Fruit fly (Drosophila melanogaster) whole organism, embryonic: ENCODE data around the gene CG31952.

Experiments used
- Atf6 ChIP-seq: fragments of 200-800 bp; sonication (Bioruptor generic); IDR thresholded peaks from 2 replicates; pipeline ENCODE4 v1.3.6; 2022; ENCODE audit warnings: missing biosample characterization, missing genetic modification characterization
- Bdp1 ChIP-seq: fragments of 200-800 bp; sonication (Bioruptor generic); optimal IDR thresholded peaks from 3 replicates; lab custom pipeline; 2016; ENCODE audit warnings: missing biosample characterization, missing genetic modification characterization
- Blimp-1 ChIP-seq: fragments of 200-800 bp; sonication (Bioruptor generic); optimal IDR thresholded peaks from 3 replicates; lab custom pipeline; 2018; ENCODE audit warnings: missing biosample characterization, missing genetic modification characterization, mild to moderate bottlenecking, moderate library complexity, missing genetic modification reagents
- CG10565 ChIP-seq: fragments of 200-800 bp; sonication (Bioruptor generic); optimal IDR thresholded peaks from 3 replicates; lab custom pipeline; 2016; ENCODE audit warnings: missing biosample characterization, mild to moderate bottlenecking, missing genetic modification characterization
- CG11093 ChIP-seq: fragments of 200-800 bp; sonication (Bioruptor generic); IDR thresholded peaks from 3 replicates; pipeline ENCODE4 v1.3.6; 2022; ENCODE audit warnings: missing biosample characterization, missing genetic modification characterization
- CG11456 ChIP-seq: fragments of 200-800 bp; sonication (Bioruptor generic); IDR thresholded peaks from 3 replicates; pipeline ENCODE4 v1.3.6; 2022; ENCODE audit warnings: missing biosample characterization, missing genetic modification characterization
- CG11560 ChIP-seq: fragments of 200-800 bp; sonication (Bioruptor generic); IDR thresholded peaks from 3 replicates; pipeline ENCODE4 v1.3.6; 2022; ENCODE audit warnings: missing biosample characterization, missing genetic modification characterization
- CG12104 ChIP-seq: fragments of 200-800 bp; sonication (Bioruptor generic); optimal IDR thresholded peaks from 3 replicates; lab custom pipeline; 2016; ENCODE audit warnings: missing biosample characterization, missing genetic modification characterization
- CG12299 ChIP-seq: fragments of 200-800 bp; sonication (Bioruptor generic); optimal IDR thresholded peaks from 2 replicates; lab custom pipeline; 2018; ENCODE audit warnings: missing biosample characterization, mild to moderate bottlenecking, missing genetic modification characterization
- CG14965 ChIP-seq: fragments of 200-800 bp; sonication (Bioruptor generic); optimal IDR thresholded peaks from 2 replicates; lab custom pipeline; 2016; ENCODE audit warnings: missing biosample characterization, missing genetic modification characterization, borderline replicate concordance
- CG16779 ChIP-seq: fragments of 200-800 bp; sonication (Bioruptor generic); IDR thresholded peaks from 2 replicates; pipeline ENCODE4 v1.3.6; 2022; ENCODE audit warnings: missing biosample characterization, missing genetic modification characterization
- CG16863 ChIP-seq: fragments of 200-800 bp; sonication (Bioruptor generic); optimal IDR thresholded peaks from 3 replicates; lab custom pipeline; 2016; ENCODE audit warnings: missing biosample characterization, missing genetic modification characterization
- CG17612 ChIP-seq: fragments of 200-800 bp; sonication (Bioruptor generic); IDR thresholded peaks from 2 replicates; pipeline ENCODE4 v1.3.6; 2022; ENCODE audit warnings: missing biosample characterization, missing genetic modification characterization
- CG1792 ChIP-seq: fragments of 200-800 bp; sonication (Bioruptor generic); optimal IDR thresholded peaks from 2 replicates; lab custom pipeline; 2016; ENCODE audit warnings: missing biosample characterization, missing genetic modification characterization
- CG18262 ChIP-seq: fragments of 200-800 bp; optimal IDR thresholded peaks from 3 replicates; lab custom pipeline; 2019; ENCODE audit warnings: missing biosample characterization, mild to moderate bottlenecking, missing genetic modification characterization, moderate library complexity
- CG6175 ChIP-seq: fragments of 200-800 bp; sonication (Bioruptor generic); IDR thresholded peaks from 3 replicates; pipeline ENCODE4 v1.3.6; 2022; ENCODE audit warnings: missing biosample characterization, missing genetic modification characterization
- CG6254 ChIP-seq: fragments of 200-800 bp; sonication (Bioruptor generic); optimal IDR thresholded peaks from 3 replicates; lab custom pipeline; 2017; ENCODE audit warnings: mild to moderate bottlenecking, missing biosample characterization, missing genetic modification reagents, missing genetic modification characterization
- CG6272 ChIP-seq: fragments of 200-800 bp; sonication (Bioruptor generic); IDR thresholded peaks from 2 replicates; pipeline ENCODE4 v1.3.6; 2022; ENCODE audit warnings: missing biosample characterization, missing genetic modification characterization
- CG6813 ChIP-seq: fragments of 200-800 bp; sonication (Bioruptor generic); optimal IDR thresholded peaks from 2 replicates; lab custom pipeline; 2017; ENCODE audit warnings: missing biosample characterization, missing genetic modification characterization, mild to moderate bottlenecking, moderate library complexity, missing genetic modification reagents
- CG8089 ChIP-seq: fragments of 200-800 bp; sonication (Bioruptor generic); optimal IDR thresholded peaks from 3 replicates; lab custom pipeline; 2016; ENCODE audit warnings: missing biosample characterization, missing genetic modification characterization
- CTCF ChIP-seq: fragments of 200-800 bp; sonication (Bioruptor generic); optimal IDR thresholded peaks from 2 replicates; lab custom pipeline; 2017; ENCODE audit warnings: missing biosample characterization, mild to moderate bottlenecking, missing genetic modification characterization, moderate library complexity
- Chrac-16 ChIP-seq: fragments of 200-800 bp; sonication (Bioruptor generic); optimal IDR thresholded peaks from 3 replicates; lab custom pipeline; 2016; ENCODE audit warnings: missing biosample characterization, missing genetic modification characterization
- Dip3 ChIP-seq: fragments of 200-800 bp; sonication (Bioruptor generic); optimal IDR thresholded peaks from 3 replicates; lab custom pipeline; 2016; ENCODE audit warnings: missing biosample characterization, missing genetic modification characterization
- Drgx ChIP-seq: fragments of 200-800 bp; sonication (Bioruptor generic); IDR thresholded peaks from 2 replicates; pipeline ENCODE4 v1.3.6; 2022; ENCODE audit warnings: missing biosample characterization, missing genetic modification characterization
- Fer1 ChIP-seq: fragments of 200-800 bp; sonication (Bioruptor generic); optimal IDR thresholded peaks from 2 replicates; lab custom pipeline; 2017; ENCODE audit warnings: missing biosample characterization, mild to moderate bottlenecking, missing genetic modification characterization
- HLH4C ChIP-seq: fragments of 200-800 bp; sonication (Bioruptor generic); IDR thresholded peaks from 3 replicates; pipeline ENCODE4 v1.3.6; 2022; ENCODE audit warnings: missing biosample characterization, missing genetic modification characterization; ENCODE audit not compliant: partially characterized antibody
- Max ChIP-seq: fragments of 200-800 bp; sonication (Bioruptor generic); optimal IDR thresholded peaks from 2 replicates; lab custom pipeline; 2016; ENCODE audit warnings: missing biosample characterization, mild to moderate bottlenecking, missing genetic modification characterization
- Myb ChIP-seq: fragments of 200-800 bp; sonication (Bioruptor generic); optimal IDR thresholded peaks from 2 replicates; lab custom pipeline; 2016; ENCODE audit warnings: missing biosample characterization, missing genetic modification characterization
- NK7.1 ChIP-seq: fragments of 200-800 bp; sonication (Bioruptor generic); optimal IDR thresholded peaks from 3 replicates; lab custom pipeline; 2016; ENCODE audit warnings: missing biosample characterization, missing genetic modification characterization
- NfI ChIP-seq: fragments of 200-800 bp; sonication (Bioruptor generic); optimal IDR thresholded peaks from 3 replicates; lab custom pipeline; 2018; ENCODE audit warnings: missing biosample characterization, mild to moderate bottlenecking, missing genetic modification characterization, moderate library complexity
- corto ChIP-seq: fragments of 200-800 bp; sonication (Bioruptor generic); optimal IDR thresholded peaks from 2 replicates; lab custom pipeline; 2016; ENCODE audit warnings: missing biosample characterization, mild to moderate bottlenecking, missing genetic modification characterization, moderate library complexity
- dmrt99B ChIP-seq: fragments of 200-800 bp; sonication (Bioruptor generic); optimal IDR thresholded peaks from 2 replicates; lab custom pipeline; 2018; ENCODE audit warnings: missing biosample characterization, mild to moderate bottlenecking, missing genetic modification characterization, moderate library complexity
- dysf ChIP-seq: fragments of 200-800 bp; sonication (Bioruptor generic); IDR thresholded peaks from 3 replicates; pipeline ENCODE4 v1.3.6; 2022; ENCODE audit warnings: missing biosample characterization, missing genetic modification characterization
- emc ChIP-seq: fragments of 200-800 bp; sonication (Bioruptor generic); optimal IDR thresholded peaks from 2 replicates; lab custom pipeline; 2016; ENCODE audit warnings: missing biosample characterization, missing genetic modification characterization
- fd96Cb ChIP-seq: fragments of 200-800 bp; sonication (Bioruptor generic); optimal IDR thresholded peaks from 2 replicates; lab custom pipeline; 2018; ENCODE audit warnings: missing biosample characterization, mild to moderate bottlenecking, missing genetic modification characterization, moderate library complexity
- ftz-f1 ChIP-seq: fragments of 200-800 bp; sonication (Bioruptor generic); optimal IDR thresholded peaks from 2 replicates; lab custom pipeline; 2016; ENCODE audit warnings: missing biosample characterization, missing genetic modification characterization
- gfzf ChIP-seq: fragments of 200-800 bp; sonication (Bioruptor generic); optimal IDR thresholded peaks from 2 replicates; lab custom pipeline; 2016; ENCODE audit warnings: missing biosample characterization, mild to moderate bottlenecking, missing genetic modification characterization, moderate library complexity
- h ChIP-seq: fragments of >200 bp; optimal IDR thresholded peaks from 2 replicates; lab custom pipeline; 2017
- her ChIP-seq: fragments of 200-800 bp; sonication (Bioruptor generic); optimal IDR thresholded peaks from 2 replicates; lab custom pipeline; 2016; ENCODE audit warnings: missing biosample characterization, missing genetic modification characterization
- kah ChIP-seq: fragments of 200-800 bp; sonication (Bioruptor generic); optimal IDR thresholded peaks from 2 replicates; lab custom pipeline; 2018; ENCODE audit warnings: missing biosample characterization, mild to moderate bottlenecking, missing genetic modification characterization
- kay ChIP-seq: fragments of 200-800 bp; sonication (Bioruptor generic); optimal IDR thresholded peaks from 2 replicates; lab custom pipeline; 2016; ENCODE audit warnings: missing biosample characterization, missing genetic modification characterization
- lola ChIP-seq, 3 experiments: fragments of >200 bp in 2 of 3; fragments of 200-800 bp in 1 of 3; sonication (Bioruptor generic) in 1 of 3; optimal IDR thresholded peaks; 2 replicates each; lab custom pipeline; 2017 to 2019; ENCODE audit warnings: missing biosample characterization in 3 of 3, missing genetic modification characterization in 3 of 3, mild to moderate bottlenecking in 1 of 3, moderate library complexity in 1 of 3
- mirr ChIP-seq: fragments of 200-800 bp; sonication (Bioruptor generic); optimal IDR thresholded peaks from 3 replicates; lab custom pipeline; 2018; ENCODE audit warnings: missing biosample characterization, mild to moderate bottlenecking, missing genetic modification characterization
- pnt ChIP-seq: fragments of 200-800 bp; sonication (Bioruptor generic); optimal IDR thresholded peaks from 3 replicates; lab custom pipeline; 2016; ENCODE audit warnings: missing biosample characterization, missing genetic modification characterization
- pum ChIP-seq: fragments of 200-800 bp; sonication (Bioruptor generic); optimal IDR thresholded peaks from 2 replicates; lab custom pipeline; 2016; ENCODE audit warnings: missing biosample characterization, missing genetic modification characterization
- sc ChIP-seq, 3 experiments: fragments of >200 bp in 2 of 3; fragments of 200-800 bp in 1 of 3; sonication (Bioruptor generic) in 1 of 3; optimal IDR thresholded peaks; 2 replicates in 2 of 3; 3 replicates in 1 of 3; lab custom pipeline; 2017; ENCODE audit warnings: mild to moderate bottlenecking in 1 of 3, missing biosample characterization in 1 of 3, missing genetic modification characterization in 1 of 3, missing genetic modification reagents in 1 of 3
- sens-2 ChIP-seq: fragments of 200-800 bp; sonication (Bioruptor generic); IDR thresholded peaks from 2 replicates; pipeline ENCODE4 v1.3.6; 2022; ENCODE audit warnings: missing biosample characterization, missing genetic modification characterization
- sim ChIP-seq: fragments of 200-800 bp; sonication (Bioruptor generic); IDR thresholded peaks from 2 replicates; pipeline ENCODE4 v1.3.6; 2022; ENCODE audit warnings: missing biosample characterization, missing genetic modification characterization
- tap ChIP-seq: fragments of 200-800 bp; optimal IDR thresholded peaks from 3 replicates; lab custom pipeline; 2019; ENCODE audit warnings: missing biosample characterization, mild to moderate bottlenecking, missing genetic modification characterization, moderate library complexity
- trem ChIP-seq: fragments of 200-800 bp; optimal IDR thresholded peaks from 3 replicates; lab custom pipeline; 2019; ENCODE audit warnings: missing biosample characterization, mild to moderate bottlenecking, missing genetic modification characterization, moderate library complexity
- usp ChIP-seq: fragments of >200 bp; optimal IDR thresholded peaks from 2 replicates; lab custom pipeline; 2017; ENCODE audit warnings: missing biosample characterization, missing genetic modification characterization
- vfl ChIP-seq: fragments of 200-800 bp; sonication (Bioruptor generic); optimal IDR thresholded peaks from 2 replicates; lab custom pipeline; 2016; ENCODE audit warnings: missing biosample characterization, missing genetic modification characterization
- zfh2 ChIP-seq: fragments of 200-800 bp; sonication (Bioruptor generic); optimal IDR thresholded peaks from 2 replicates; lab custom pipeline; 2016; ENCODE audit warnings: missing biosample characterization, missing genetic modification characterization

The CG31952 gene

dm6 chr2L:3372483-3372929, 44.0 kb upstream of the CG31952 start (continued):
- TF ChIP-seq CG16863 (GFP tag; lab: Kevin White, UChicago) (no peak), Myb (GFP tag; lab: Kevin White, UChicago) (no peak), Bdp1 (GFP tag; lab: Kevin White, UChicago) (no peak), kay (GFP tag; lab: Kevin White, UChicago) (no peak), CG14965 (GFP tag; lab: Kevin White, UChicago) (no peak), zfh2 (GFP tag; lab: Kevin White, UChicago) (no peak), kah (GFP tag; lab: Kevin White, UChicago) (no peak), CG11560 (tag; lab: Robert Waterston, UW) (no peak), gfzf (GFP tag; lab: Kevin White, UChicago) (no peak), Dip3 (no peak), h (lab: Kevin White, UChicago) (no peak), Atf6 (0 out of 2 replicates have a peak, but pooled peaks have one; percentile 13), CG8089 (peak; percentile 10), CG10565 (GFP tag; lab: Kevin White, UChicago) (no peak), dmrt99B (tag; lab: Kevin White, UChicago) (peak; percentile 13), her (GFP tag; lab: Kevin White, UChicago) (no peak), fd96Cb (tag; lab: Kevin White, UChicago) (no peak), ftz-f1 (GFP tag; lab: Kevin White, UChicago) (no peak), CG6272 (GFP tag; lab: Robert Waterston, UW) (no peak), HLH4C (no peak), Chrac-16 (GFP tag; lab: Kevin White, UChicago) (no peak), CG11093 (GFP tag; lab: Robert Waterston, UW) (no peak), dysf (no peak), pnt (GFP tag; lab: Kevin White, UChicago) (no peak), NK7.1 (GFP tag; lab: Kevin White, UChicago) (no peak), Blimp-1 (GFP tag; lab: Kevin White, UChicago) (no peak), CG12104 (GFP tag; lab: Kevin White, UChicago) (peak; percentile 2), lola (GFP tag; optimal IDR thresholded peaks at IDR 0.05; lab: Kevin White, UChicago) (no peak), corto (GFP tag; lab: Kevin White, UChicago) (no peak), vfl (GFP tag; lab: Kevin White, UChicago) (no peak), CG11456 (GFP tag; lab: Robert Waterston, UW) (no peak), sim (GFP tag; lab: Robert Waterston, UW) (no peak), sc (optimal IDR thresholded peaks at IDR 0.05; lab: Kevin White, UChicago) (no peak), sc (GFP tag; optimal IDR thresholded peaks at IDR 0.05; lab: Kevin White, UChicago) (no peak), Drgx (0 out of 2 replicates have a peak, but pooled peaks have one; percentile 10), CG17612 (GFP tag; lab: Robert Waterston, UW) (no peak), CG6254 (GFP tag; lab: Kevin White, UChicago) (no peak), CG6813 (GFP tag; lab: Kevin White, UChicago) (no peak), CG18262 (no peak), Max (no peak), CG6175 (GFP tag; lab: Robert Waterston, UW) (no peak), emc (GFP tag; lab: Kevin White, UChicago) (no peak), pum (GFP tag; lab: Kevin White, UChicago) (no peak), Fer1 (no peak), CG1792 (GFP tag; lab: Kevin White, UChicago) (no peak), tap (tag; lab: Kevin White, UChicago) (no peak), usp (GFP tag; lab: Kevin White, UChicago) (no peak), NfI (GFP tag; lab: Kevin White, UChicago) (peak; percentile 4), CG16779 (no peak), trem (tag; lab: Kevin White, UChicago) (no peak), mirr (GFP tag; lab: Kevin White, UChicago) (no peak), CG12299 (tag; lab: Kevin White, UChicago) (no peak), CTCF (GFP tag; lab: Kevin White, UChicago) (peak; percentile 29), sens-2 (no peak)
